Worm (Caenorhabditis elegans) whole organism, early embryonic: ENCODE results near the gene tps-2.

Experiments used
- B0310.2 ChIP-seq: sonication (generic microtip); optimal IDR thresholded peaks from 2 replicates; lab custom pipeline; 2016; ENCODE audit warnings: mild to moderate bottlenecking, missing genetic modification characterization, missing compliant biosample characterization
- F13C5.2 ChIP-seq: sonication (generic microtip); optimal IDR thresholded peaks from 2 replicates; lab custom pipeline; 2017; ENCODE audit warnings: mild to moderate bottlenecking, missing genetic modification characterization, inconsistent platforms, missing compliant biosample characterization
- aly-1 ChIP-seq: sonication (generic microtip); optimal IDR thresholded peaks from 2 replicates; lab custom pipeline; 2016; ENCODE audit warnings: missing genetic modification characterization, missing compliant biosample characterization
- ama-1 ChIP-seq: fragments of 150-350 bp; optimal IDR thresholded peaks from 2 replicates; lab custom pipeline; 2014
- ets-7 ChIP-seq: sonication (generic microtip); optimal IDR thresholded peaks from 2 replicates; lab custom pipeline; 2016; ENCODE audit warnings: missing genotype, missing genetic modification characterization, missing compliant biosample characterization
- flt-1 ChIP-seq: fragments of 200-800 bp; sonication (Bioruptor generic); IDR thresholded peaks from 2 replicates; pipeline ENCODE4 v1.3.6; 2022; ENCODE audit warnings: missing genetic modification characterization, missing compliant biosample characterization
- hmbx-1 ChIP-seq: sonication (generic microtip); optimal IDR thresholded peaks from 2 replicates; lab custom pipeline; 2016; ENCODE audit warnings: mild to moderate bottlenecking, missing genetic modification characterization, missing compliant biosample characterization
- hmg-4 ChIP-seq: fragments of 200-800 bp; sonication (Bioruptor generic); optimal IDR thresholded peaks from 2 replicates; lab custom pipeline; 2018; ENCODE audit warnings: mild to moderate bottlenecking, missing genetic modification characterization, missing compliant biosample characterization
- hnd-1 ChIP-seq: sonication (generic microtip); optimal IDR thresholded peaks from 2 replicates; lab custom pipeline; 2016; ENCODE audit warnings: missing genetic modification characterization, missing compliant biosample characterization
- scrt-1 ChIP-seq: fragments of 200-800 bp; sonication (Bioruptor generic); IDR thresholded peaks from 2 replicates; pipeline ENCODE4 v1.3.6; 2022; ENCODE audit warnings: missing genetic modification characterization, missing compliant biosample characterization
- tra-4 ChIP-seq: sonication (generic microtip); optimal IDR thresholded peaks from 2 replicates; lab custom pipeline; 2017; ENCODE audit warnings: missing genetic modification characterization, missing compliant biosample characterization

- no peak for TF ChIP-seq ama-1 (lab: Kevin White, UChicago)
- no peak for TF ChIP-seq hnd-1 (tag; lab: Kevin White, UChicago)
- no peak for TF ChIP-seq F13C5.2 (tag; lab: Kevin White, UChicago)
- no peak for TF ChIP-seq scrt-1 (GFP tag; lab: Robert Waterston, UW)
- TF ChIP-seq aly-1 (tag; lab: Kevin White, UChicago) = no peak
- no peak for TF ChIP-seq B0310.2 (tag; lab: Kevin White, UChicago)
- TF ChIP-seq tra-4 (tag; lab: Kevin White, UChicago) = no peak
- no peak for TF ChIP-seq flt-1
- TF ChIP-seq ets-7 (tag; lab: Kevin White, UChicago) = no peak
- TF ChIP-seq hmg-4 (GFP tag; lab: Kevin White, UChicago) = no peak
- TF ChIP-seq hmbx-1 = no peak
These were observed 13.3 kb upstream of the tps-2 start, which contains the start of gene C01G12.5 for ce11 chrII:14587407-14587806.
